Worm (Caenorhabditis elegans) whole organism, mixed stage, embryonic: ENCODE measurements around the gene ins-39.

ENCODE experiments used
- blmp-1 ChIP-seq: fragments of 150-350 bp; optimal IDR thresholded peaks from 2 replicates; lab custom pipeline; 2014; ENCODE audit warnings: missing biosample characterization, missing genetic modification characterization
- cnd-1 ChIP-seq: fragments of 200-800 bp; sonication (Bioruptor generic); optimal IDR thresholded peaks from 2 replicates; lab custom pipeline; 2018; ENCODE audit warnings: mild to moderate bottlenecking, missing genetic modification characterization, missing compliant biosample characterization
- elt-1 ChIP-seq: sonication (generic microtip); optimal IDR thresholded peaks from 2 replicates; lab custom pipeline; 2017; ENCODE audit warnings: missing genetic modification characterization, mild to moderate bottlenecking, missing compliant biosample characterization, antibody characterized with exemption, moderate library complexity, borderline replicate concordance; ENCODE audit not compliant: insufficient read depth
- elt-3 ChIP-seq: fragments of 150-350 bp; optimal IDR thresholded peaks from 2 replicates; lab custom pipeline; 2014; ENCODE audit warnings: missing biosample characterization, missing genetic modification characterization
- ham-2 ChIP-seq: fragments of 200-800 bp; sonication (Bioruptor generic); optimal IDR thresholded peaks from 2 replicates; lab custom pipeline; 2018; ENCODE audit warnings: mild to moderate bottlenecking, missing genetic modification characterization, missing compliant biosample characterization
- nhr-12 ChIP-seq: fragments of 150-350 bp; optimal IDR thresholded peaks from 2 replicates; lab custom pipeline; 2014; ENCODE audit warnings: missing biosample characterization, missing genetic modification characterization

DNA sequence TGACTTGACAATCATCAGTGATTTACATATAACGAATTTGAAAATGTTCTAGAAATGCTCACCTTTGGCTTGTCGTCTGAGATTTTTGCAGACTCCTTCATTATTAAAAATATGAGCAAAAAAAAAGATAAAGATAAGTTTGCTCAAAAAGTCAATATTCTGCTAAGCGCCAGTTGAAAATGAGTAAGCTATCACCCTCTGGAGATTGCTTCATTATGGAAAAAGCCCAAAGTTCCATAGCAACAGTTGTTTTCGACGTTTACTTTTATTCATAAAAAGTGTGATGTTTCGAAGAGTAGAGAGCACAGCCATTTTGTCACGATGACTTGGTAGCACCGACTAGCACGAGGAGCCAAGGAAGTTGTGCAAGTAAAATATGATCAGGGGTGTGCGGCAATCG lies 14.1 kb upstream of the ins-39 start, which contains the start of gene F56C3.3:
- no peak for TF ChIP-seq blmp-1 (tag; lab: Kevin White, UChicago)
- TF ChIP-seq cnd-1 (tag; lab: Kevin White, UChicago), result no peak
- no peak for TF ChIP-seq elt-1 (tag; lab: Kevin White, UChicago)
- no peak for TF ChIP-seq elt-3
- no peak for TF ChIP-seq nhr-12 (tag; lab: Kevin White, UChicago)
- TF ChIP-seq ham-2 (GFP tag; lab: Kevin White, UChicago), result no peak
